Worm (Caenorhabditis elegans): Measurements from ENCODE around the gene lin-8.

ce11 chrII:3034914-3035313 lies 21.7 kb upstream of the lin-8 start:
- TF ChIP-seq pqm-1 (tag; optimal IDR thresholded peaks at IDR 0.05) (no peak), pha-4 (GFP tag; IDR thresholded peaks at IDR 0.05) (no peak), pha-4 (tag; optimal IDR thresholded peaks at IDR 0.05) (no peak), ama-1 (optimal IDR thresholded peaks at IDR 0.05) (no peak)
